Worm (Caenorhabditis elegans) whole organism, L4 larva: ENCODE data around the gene nspb-4.

Source experiments
- D1046.2 ChIP-seq: fragments of 200-800 bp; sonication (Bioruptor generic); IDR thresholded peaks from 2 replicates; pipeline ENCODE4 v1.3.6; 2022; ENCODE audit warnings: missing genetic modification characterization, missing compliant biosample characterization
- F26F4.8 ChIP-seq: fragments of 200-800 bp; sonication (Bioruptor generic); conservative IDR thresholded peaks from 2 replicates; pipeline ENCODE4 v1.3.6; 2022; ENCODE audit warnings: missing genetic modification characterization, missing compliant biosample characterization
- T20F7.1 ChIP-seq: fragments of 200-800 bp; sonication (Bioruptor generic); optimal IDR thresholded peaks from 2 replicates; lab custom pipeline; 2018; ENCODE audit warnings: mild to moderate bottlenecking, missing genetic modification characterization, missing compliant biosample characterization
- Y75B8A.6 ChIP-seq: fragments of 200-800 bp; sonication (Bioruptor generic); IDR thresholded peaks from 2 replicates; pipeline ENCODE4 v1.3.6; 2022; ENCODE audit warnings: missing genetic modification reagents, missing genetic modification characterization, missing compliant biosample characterization
- ZK337.2 ChIP-seq: fragments of 200-800 bp; sonication (Bioruptor generic); IDR thresholded peaks from 2 replicates; pipeline ENCODE4 v1.3.6; 2022; ENCODE audit warnings: missing genetic modification reagents, missing genetic modification characterization, missing compliant biosample characterization
- ama-1 ChIP-seq: fragments of 150-350 bp; optimal IDR thresholded peaks from 2 replicates; lab custom pipeline; 2014; ENCODE audit warnings: inconsistent platforms, mixed read lengths
- attf-4 ChIP-seq: sonication (generic microtip); optimal IDR thresholded peaks from 3 replicates; lab custom pipeline; 2017; ENCODE audit warnings: missing biosample characterization, missing genetic modification characterization
- ceh-44 ChIP-seq: fragments of 200-800 bp; sonication (Bioruptor generic); IDR thresholded peaks from 2 replicates; pipeline ENCODE4 v1.3.6; 2022; ENCODE audit warnings: missing genetic modification reagents, missing genetic modification characterization, missing compliant biosample characterization
- daf-16 ChIP-seq, 3 experiments: sonication (generic microtip); optimal IDR thresholded peaks; 2 replicates each; lab custom pipeline; 2016 to 2017; ENCODE audit warnings: missing genetic modification characterization in 3 of 3, missing genetic modification reagents in 3 of 3, mild to moderate bottlenecking in 2 of 3, missing compliant biosample characterization in 2 of 3, missing biosample characterization in 1 of 3, moderate library complexity in 1 of 3
- daf-19 ChIP-seq: fragments of 200-800 bp; sonication (Bioruptor generic); conservative IDR thresholded peaks from 2 replicates; pipeline ENCODE4 v1.3.6; 2022; ENCODE audit warnings: missing genetic modification characterization, missing compliant biosample characterization
- dmd-6 ChIP-seq: fragments of 200-800 bp; sonication (Bioruptor generic); IDR thresholded peaks from 2 replicates; pipeline ENCODE4 v1.3.6; 2022; ENCODE audit warnings: missing genetic modification reagents, missing genetic modification characterization, missing compliant biosample characterization
- dpl-1 ChIP-seq: fragments of 150-350 bp; optimal IDR thresholded peaks from 2 replicates; lab custom pipeline; 2014; ENCODE audit warnings: missing biosample characterization, missing genetic modification reagents, missing genetic modification characterization
- duxl-1 ChIP-seq: sonication (generic microtip); optimal IDR thresholded peaks from 2 replicates; lab custom pipeline; 2016; ENCODE audit warnings: mild to moderate bottlenecking, missing genetic modification characterization, moderate library complexity, missing compliant biosample characterization; ENCODE audit not compliant: poor library complexity
- dve-1 ChIP-seq: sonication (generic microtip); optimal IDR thresholded peaks from 2 replicates; lab custom pipeline; 2017; ENCODE audit warnings: antibody characterized with exemption, mild to moderate bottlenecking, missing genetic modification characterization, missing compliant biosample characterization; ENCODE audit not compliant: insufficient read depth
- fkh-10 ChIP-seq: fragments of 150-350 bp; optimal IDR thresholded peaks from 2 replicates; lab custom pipeline; 2014; ENCODE audit warnings: missing biosample characterization, missing genetic modification reagents, missing genetic modification characterization
- hif-1 ChIP-seq, 2 experiments: sonication (generic microtip); optimal IDR thresholded peaks; 2 replicates each; lab custom pipeline; 2016 to 2017; ENCODE audit warnings: missing compliant biosample characterization in 2 of 2, missing genetic modification characterization in 2 of 2, missing genetic modification reagents in 2 of 2, missing genotype in 2 of 2, mild to moderate bottlenecking in 1 of 2
- lim-7 ChIP-seq: fragments of 200-800 bp; sonication (Bioruptor generic); IDR thresholded peaks from 2 replicates; pipeline ENCODE4 v1.3.6; 2022; ENCODE audit warnings: missing genetic modification characterization, missing compliant biosample characterization
- lin-15B ChIP-seq: fragments of 150-350 bp; sonication (generic microtip); optimal IDR thresholded peaks from 3 replicates; lab custom pipeline; 2014; ENCODE audit warnings: missing biosample characterization, missing genetic modification characterization
- lin-38 ChIP-seq: fragments of 200-800 bp; sonication (Bioruptor generic); IDR thresholded peaks from 2 replicates; pipeline ENCODE4 v1.3.6; 2022; ENCODE audit warnings: missing genetic modification reagents, missing genetic modification characterization, missing compliant biosample characterization
- lsy-2 ChIP-seq, 2 experiments: fragments of 150-350 bp in 1 of 2; sonication (generic microtip) in 1 of 2; optimal IDR thresholded peaks; 2 replicates each; lab custom pipeline; 2014 to 2017; ENCODE audit warnings: missing biosample characterization in 2 of 2, missing genetic modification characterization in 2 of 2
- madf-9 ChIP-seq: fragments of 200-800 bp; sonication (Bioruptor generic); conservative IDR thresholded peaks from 2 replicates; pipeline ENCODE4 v1.3.6; 2022; ENCODE audit warnings: missing genetic modification reagents, missing genetic modification characterization, missing compliant biosample characterization
- mes-2 ChIP-seq: sonication (generic microtip); optimal IDR thresholded peaks from 2 replicates; lab custom pipeline; 2016; ENCODE audit warnings: missing genotype, mild to moderate bottlenecking, missing genetic modification characterization, missing compliant biosample characterization; ENCODE audit not compliant: poor library complexity, severe bottlenecking
- nhr-10 ChIP-seq: fragments of 150-350 bp; optimal IDR thresholded peaks from 2 replicates; lab custom pipeline; 2014; ENCODE audit warnings: missing biosample characterization, missing genetic modification characterization
- nhr-102 ChIP-seq: sonication (generic microtip); optimal IDR thresholded peaks from 2 replicates; lab custom pipeline; 2016; ENCODE audit warnings: mild to moderate bottlenecking, missing genetic modification characterization, moderate library complexity, missing compliant biosample characterization
- nhr-111 ChIP-seq: fragments of 200-800 bp; sonication (Bioruptor generic); optimal IDR thresholded peaks from 2 replicates; lab custom pipeline; 2018; ENCODE audit warnings: mild to moderate bottlenecking, missing genetic modification characterization, missing compliant biosample characterization
- nhr-28 ChIP-seq: fragments of 150-350 bp; optimal IDR thresholded peaks from 2 replicates; lab custom pipeline; 2014; ENCODE audit warnings: missing biosample characterization, missing genetic modification characterization
- nhr-48 ChIP-seq: sonication (generic microtip); optimal IDR thresholded peaks from 2 replicates; lab custom pipeline; 2016; ENCODE audit warnings: mild to moderate bottlenecking, missing genetic modification characterization, missing compliant biosample characterization
- pqm-1 ChIP-seq: sonication (generic microtip); optimal IDR thresholded peaks from 2 replicates; lab custom pipeline; 2017; ENCODE audit warnings: missing biosample characterization, missing genetic modification characterization
- rbr-2 ChIP-seq: sonication (generic microtip); optimal IDR thresholded peaks from 2 replicates; lab custom pipeline; 2016; ENCODE audit warnings: missing genotype, missing genetic modification characterization, missing compliant biosample characterization
- set-16 ChIP-seq: fragments of 200-800 bp; sonication (Bioruptor generic); IDR thresholded peaks from 2 replicates; pipeline ENCODE4 v1.3.6; 2022; ENCODE audit warnings: missing genetic modification reagents, missing genetic modification characterization, missing compliant biosample characterization
- snpc-1.2 ChIP-seq: fragments of 200-800 bp; sonication (Bioruptor generic); IDR thresholded peaks from 2 replicates; pipeline ENCODE4 v1.3.6; 2022; ENCODE audit warnings: missing genetic modification reagents, missing genetic modification characterization, missing compliant biosample characterization
- snpc-4 ChIP-seq: fragments of 150-350 bp; optimal IDR thresholded peaks from 2 replicates; lab custom pipeline; 2014; ENCODE audit warnings: missing biosample characterization, missing genetic modification characterization
- unc-130 ChIP-seq: sonication (generic microtip); optimal IDR thresholded peaks from 2 replicates; lab custom pipeline; 2016; ENCODE audit warnings: missing genetic modification reagents, missing genetic modification characterization, missing compliant biosample characterization
- zag-1 ChIP-seq: fragments of 150-350 bp; optimal IDR thresholded peaks from 2 replicates; lab custom pipeline; 2014; ENCODE audit warnings: missing biosample characterization, missing genetic modification characterization
- zip-2 ChIP-seq: fragments of 150-350 bp; optimal IDR thresholded peaks from 2 replicates; lab custom pipeline; 2014; ENCODE audit warnings: missing biosample characterization, missing genetic modification characterization
- ztf-11 ChIP-seq: fragments of 150-350 bp; optimal IDR thresholded peaks from 2 replicates; lab custom pipeline; 2014; ENCODE audit warnings: missing biosample characterization, missing genetic modification characterization

Gene nspb-4

ce11 chrIV:6631704-6632272, 33.8 kb downstream of the nspb-4 start, which contains the start of the genes cest-5.1 and C01B10.9:
Gene cest-5.1, minus strand, starts transcription at chrIV:6631754.
Gene C01B10.9, plus strand, starts transcription at chrIV:6632222.
- TF ChIP-seq ama-1 (lab: Kevin White, UChicago) (no peak), rbr-2 (tag; lab: Kevin White, UChicago) (peak; percentile 30), set-16 (GFP tag; lab: Robert Waterston, UW) (no peak), snpc-4 (tag; lab: Kevin White, UChicago) (peak; percentile 12), D1046.2 (GFP tag; lab: Robert Waterston, UW) (no peak), nhr-111 (GFP tag; lab: Kevin White, UChicago) (no peak), lsy-2 (tag; optimal IDR thresholded peaks at IDR 0.05; lab: Kevin White, UChicago) (peak in 1 of 2 experiments; percentile 79), snpc-1.2 (GFP tag; lab: Robert Waterston, UW) (peak; percentile 90), attf-4 (tag; lab: Kevin White, UChicago) (no peak), pqm-1 (no peak), dve-1 (tag; lab: Kevin White, UChicago) (peak; percentile 49), lin-15B (tag; lab: Kevin White, UChicago) (no peak), mes-2 (tag; lab: Kevin White, UChicago) (peak; percentile 99), lin-38 (GFP tag; lab: Robert Waterston, UW) (peak; percentile 74), dmd-6 (peak; percentile 63), nhr-102 (peak; percentile 33), madf-9 (GFP tag; lab: Robert Waterston, UW) (0 out of 2 replicates have a peak, but pooled peaks have one; percentile 31), nhr-28 (peak; percentile 31), daf-19 (no peak), duxl-1 (tag; lab: Kevin White, UChicago) (peak; percentile 41), hif-1 (tag; optimal IDR thresholded peaks at IDR 0.05; lab: Kevin White, UChicago) (peak in 1 of 2 experiments; percentile 90), dpl-1 (peak; percentile 95), ztf-11 (tag; lab: Kevin White, UChicago) (no peak), daf-16 (GFP tag; optimal IDR thresholded peaks at IDR 0.05; lab: Kevin White, UChicago) (peak in 1 of 2 experiments; percentile 7), daf-16 (tag; optimal IDR thresholded peaks at IDR 0.05; lab: Kevin White, UChicago) (peak; percentile 59), ceh-44 (GFP tag; lab: Robert Waterston, UW) (peak; percentile 33; the same call in 1 of the 2 replicates), zip-2 (tag; lab: Kevin White, UChicago) (peak; percentile 4), unc-130 (GFP tag; lab: Kevin White, UChicago) (peak; percentile 88), ZK337.2 (GFP tag; lab: Robert Waterston, UW) (peak; percentile 86), T20F7.1 (peak; percentile 15), fkh-10 (no peak), lim-7 (GFP tag; lab: Robert Waterston, UW) (no peak)

DNA sequence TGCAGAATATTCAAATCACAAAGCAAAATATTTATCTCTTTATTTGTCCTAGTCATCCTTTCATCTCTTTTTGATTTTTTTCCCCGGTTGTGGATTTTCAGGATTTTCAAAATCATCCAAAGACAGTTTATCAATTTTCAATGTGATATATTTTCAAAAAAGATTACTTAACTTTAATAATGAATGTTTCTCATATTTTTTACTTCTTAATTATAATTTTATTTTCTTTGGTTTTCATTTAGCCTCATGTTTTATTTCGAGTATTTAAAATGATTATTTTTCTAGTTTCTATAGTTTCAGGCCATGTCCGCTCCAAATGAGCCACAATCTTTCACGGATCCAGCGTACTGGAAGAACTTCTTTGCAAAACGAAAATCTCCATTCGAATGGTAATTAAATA, 36.8 kb downstream of the nspb-4 start, which contains the start of gene metl-13:
TSS of gene metl-13 (plus strand) at position 301 of the 400 bp plus-strand sequence.
- no peak for TF ChIP-seq Y75B8A.6
- TF ChIP-seq lin-38 (GFP tag; lab: Robert Waterston, UW): 0 out of 2 replicates have a peak, but pooled peaks have one; percentile 24

DNA sequence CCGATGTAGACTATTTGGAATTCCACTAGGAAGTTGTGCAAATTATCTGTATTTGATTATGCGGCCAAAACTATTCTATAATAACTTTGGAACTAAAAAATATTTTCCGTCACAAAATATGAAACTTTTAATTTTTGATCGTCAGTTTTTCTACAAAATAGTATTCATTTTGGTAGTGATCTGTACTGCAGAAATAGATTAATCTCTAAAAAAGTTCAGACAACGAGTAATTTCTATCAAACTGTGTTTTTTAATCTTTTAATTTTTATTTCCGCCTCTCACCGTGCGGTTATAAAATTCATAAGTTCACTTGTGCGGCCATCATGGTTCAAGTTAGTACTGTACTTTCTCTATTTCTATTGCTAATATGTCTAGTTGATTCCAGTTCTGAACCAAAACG, 40.2 kb downstream of the nspb-4 start, which contains the start of gene C01B10.7:
TSS of gene C01B10.7 (plus strand) at position 301 of the 400 bp plus-strand sequence.
- no peak for TF ChIP-seq nhr-48
- TF ChIP-seq zag-1: no peak
- no peak for TF ChIP-seq F26F4.8 (GFP tag; lab: Robert Waterston, UW)
- no peak for TF ChIP-seq nhr-10 (tag; lab: Kevin White, UChicago)
- TF ChIP-seq, all 104 proteins: peak for 0
